Fruit fly (Drosophila melanogaster): ENCODE measurements around the gene CG5895.

The CG5895 gene

DNA sequence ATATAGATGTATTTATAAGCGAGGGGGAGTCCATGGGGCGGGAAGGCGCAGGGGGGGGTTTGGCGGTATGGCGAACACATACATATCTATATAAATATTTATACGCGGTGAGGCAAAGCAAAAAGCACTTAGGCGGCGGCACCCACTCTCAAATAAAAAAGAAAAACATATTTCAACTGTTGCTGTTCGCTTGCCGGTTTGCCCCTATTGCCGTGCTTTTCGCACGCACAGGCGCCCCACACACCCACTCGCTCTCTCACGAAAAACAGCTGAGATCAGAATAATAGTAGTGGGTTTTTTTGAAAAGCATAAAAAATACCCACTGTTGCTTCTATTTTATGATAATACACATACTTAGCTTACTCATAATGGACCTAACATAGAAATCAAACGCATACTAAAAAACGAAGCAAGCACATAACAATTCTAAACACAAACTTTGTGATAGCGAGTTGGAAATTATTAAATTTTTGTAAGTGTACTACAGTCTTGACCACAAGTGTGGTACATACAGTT, 34.1 kb upstream of the CG5895 start (continued):
- no peak for TF ChIP-seq stwl (tag; optimal IDR thresholded peaks at IDR 0.05)
- peak; percentile 64 for TF ChIP-seq Antp (GFP tag; optimal IDR thresholded peaks at IDR 0.05)
- TF ChIP-seq CG12104 (GFP tag; optimal IDR thresholded peaks at IDR 0.05): peak; percentile 44
- peak; percentile 77 for TF ChIP-seq nmo (GFP tag; optimal IDR thresholded peaks at IDR 0.05)
- TF ChIP-seq CG18599 (GFP tag; optimal IDR thresholded peaks at IDR 0.05): peak; percentile 91
- peak; percentile 76 for TF ChIP-seq Ptx1 (GFP tag; IDR thresholded peaks at IDR 0.05)
- peak; percentile 86 for TF ChIP-seq Drgx (GFP tag; IDR thresholded peaks at IDR 0.05)
- TF ChIP-seq CG13624 (GFP tag; optimal IDR thresholded peaks at IDR 0.05): peak; percentile 87
- no peak for TF ChIP-seq fru (optimal IDR thresholded peaks at IDR 0.05)
- TF ChIP-seq lbe (GFP tag; optimal IDR thresholded peaks at IDR 0.05): no peak
- peak; percentile 59 for TF ChIP-seq CG1832 (GFP tag; optimal IDR thresholded peaks at IDR 0.05)
- TF ChIP-seq CrebB (tag; optimal IDR thresholded peaks at IDR 0.05): peak; percentile 72
- peak; percentile 91 for TF ChIP-seq CG11696 (GFP tag; IDR thresholded peaks at IDR 0.05)
- TF ChIP-seq CG31441 (GFP tag; IDR thresholded peaks at IDR 0.05): peak; percentile 62
- TF ChIP-seq Gug (GFP tag; IDR thresholded peaks at IDR 0.05): peak; percentile 50; the same call in 2 of the 4 replicates
- TF ChIP-seq chif (GFP tag; optimal IDR thresholded peaks at IDR 0.05): peak; percentile 47 to 55
- TF ChIP-seq CG1233 (GFP tag; optimal IDR thresholded peaks at IDR 0.05): peak; percentile 75
- TF ChIP-seq Usf (GFP tag; optimal IDR thresholded peaks at IDR 0.05): peak; percentile 55
- peak; percentile 65 for TF ChIP-seq vfl (GFP tag; optimal IDR thresholded peaks at IDR 0.05)
- TF ChIP-seq CG17829 (tag; optimal IDR thresholded peaks at IDR 0.05): peak; percentile 59
- TF ChIP-seq B-H2 (GFP tag; optimal IDR thresholded peaks at IDR 0.05): peak; percentile 89
- TF ChIP-seq pzg (GFP tag; optimal IDR thresholded peaks at IDR 0.05): peak; percentile 11
- TF ChIP-seq gcm2 (GFP tag; optimal IDR thresholded peaks at IDR 0.05): peak; percentile 73
- no peak for TF ChIP-seq Dfd (GFP tag; optimal IDR thresholded peaks at IDR 0.05)
- TF ChIP-seq CG2129 (GFP tag; IDR thresholded peaks at IDR 0.05; ENCODE audit: partially characterized antibody): no peak
- peak; percentile 50 for TF ChIP-seq CG16815 (GFP tag; optimal IDR thresholded peaks at IDR 0.05)
- TF ChIP-seq CG9609 (GFP tag; optimal IDR thresholded peaks at IDR 0.05): peak; percentile 75
- TF ChIP-seq pho (GFP tag; optimal IDR thresholded peaks at IDR 0.05): peak; percentile 83
- no peak for TF ChIP-seq CG14860 (GFP tag; IDR thresholded peaks at IDR 0.05; ENCODE audit: partially characterized antibody)
- no peak for TF ChIP-seq Ravus (GFP tag; IDR thresholded peaks at IDR 0.05)
- TF ChIP-seq chn (GFP tag; optimal IDR thresholded peaks at IDR 0.05): peak; percentile 40
- TF ChIP-seq CG1603 (tag; optimal IDR thresholded peaks at IDR 0.05): peak; percentile 55
- peak; percentile 63 for TF ChIP-seq CG7372 (GFP tag; IDR thresholded peaks at IDR 0.05)
- peak; percentile 93 for TF ChIP-seq sd (tag; optimal IDR thresholded peaks at IDR 0.05)
- TF ChIP-seq HLHmδ (GFP tag; optimal IDR thresholded peaks at IDR 0.05): no peak
- no peak for TF ChIP-seq ken (GFP tag; IDR thresholded peaks at IDR 0.05)
- peak; percentile 3 for TF ChIP-seq CG3838 (GFP tag; optimal IDR thresholded peaks at IDR 0.05)
- TF ChIP-seq CG6175 (GFP tag; IDR thresholded peaks at IDR 0.05): peak; percentile 48; the same call in 1 of the 3 replicates
- TF ChIP-seq CG6654 (GFP tag; optimal IDR thresholded peaks at IDR 0.05): peak; percentile 35
- peak; percentile 72 for TF ChIP-seq CG15514 (GFP tag; optimal IDR thresholded peaks at IDR 0.05)
- TF ChIP-seq CG30403 (GFP tag; optimal IDR thresholded peaks at IDR 0.05): peak; percentile 83
- TF ChIP-seq TFAM (GFP tag; optimal IDR thresholded peaks at IDR 0.05): no peak
- peak; percentile 28 for TF ChIP-seq dm (GFP tag; optimal IDR thresholded peaks at IDR 0.05)
- TF ChIP-seq CG42726 (GFP tag; IDR thresholded peaks at IDR 0.05; ENCODE audit: partially characterized antibody): no peak
- TF ChIP-seq gsb-n (tag; optimal IDR thresholded peaks at IDR 0.05): no peak
- peak; percentile 37 for TF ChIP-seq Max (GFP tag; optimal IDR thresholded peaks at IDR 0.05)
- TF ChIP-seq Hmr (GFP tag; optimal IDR thresholded peaks at IDR 0.05): peak; percentile 91
- TF ChIP-seq CG4854 (GFP tag; optimal IDR thresholded peaks at IDR 0.05): peak; percentile 62
- TF ChIP-seq CG2875 (GFP tag; optimal IDR thresholded peaks at IDR 0.05): peak; percentile 27
- TF ChIP-seq dimm (GFP tag; IDR thresholded peaks at IDR 0.05): no peak
- TF ChIP-seq oc (tag; optimal IDR thresholded peaks at IDR 0.05): no peak
